Worm (Caenorhabditis elegans) whole organism, L3 larva: ENCODE measurements around the gene F40H3.3.

ENCODE experiments used
- ama-1 ChIP-seq: fragments of 150-350 bp; optimal IDR thresholded peaks from 2 replicates; lab custom pipeline; 2018
- ceh-9 ChIP-seq: sonication (generic microtip); optimal IDR thresholded peaks from 2 replicates; lab custom pipeline; 2018; ENCODE audit warnings: missing biosample characterization, missing genetic modification characterization
- elt-1 ChIP-seq: fragments of 150-350 bp; optimal IDR thresholded peaks from 2 replicates; lab custom pipeline; 2014; ENCODE audit warnings: missing biosample characterization, missing genetic modification characterization
- nfya-1 ChIP-seq: sonication (generic microtip); optimal IDR thresholded peaks from 2 replicates; lab custom pipeline; 2017; ENCODE audit warnings: missing genetic modification characterization, mild to moderate bottlenecking, missing compliant biosample characterization, antibody characterized with exemption, moderate library complexity; ENCODE audit not compliant: insufficient read depth
- nhr-12 ChIP-seq: fragments of 150-350 bp; optimal IDR thresholded peaks from 2 replicates; lab custom pipeline; 2014; ENCODE audit warnings: missing biosample characterization, missing genetic modification characterization
- sea-2 ChIP-seq: fragments of 150-350 bp; sonication (generic microtip); optimal IDR thresholded peaks from 4 replicates; lab custom pipeline; 2014; ENCODE audit warnings: missing biosample characterization, missing genetic modification reagents, missing genetic modification characterization
- tbx-2 ChIP-seq: sonication (generic microtip); optimal IDR thresholded peaks from 2 replicates; lab custom pipeline; 2016; ENCODE audit warnings: mild to moderate bottlenecking, missing genetic modification characterization, missing compliant biosample characterization
- unc-62 ChIP-seq: fragments of 150-350 bp; sonication (generic microtip); optimal IDR thresholded peaks from 4 replicates; lab custom pipeline; 2014; ENCODE audit warnings: missing biosample characterization, missing genetic modification reagents, missing genetic modification characterization
- ztf-11 ChIP-seq: fragments of 150-350 bp; optimal IDR thresholded peaks from 2 replicates; lab custom pipeline; 2014; ENCODE audit warnings: missing biosample characterization, missing genetic modification characterization

DNA sequence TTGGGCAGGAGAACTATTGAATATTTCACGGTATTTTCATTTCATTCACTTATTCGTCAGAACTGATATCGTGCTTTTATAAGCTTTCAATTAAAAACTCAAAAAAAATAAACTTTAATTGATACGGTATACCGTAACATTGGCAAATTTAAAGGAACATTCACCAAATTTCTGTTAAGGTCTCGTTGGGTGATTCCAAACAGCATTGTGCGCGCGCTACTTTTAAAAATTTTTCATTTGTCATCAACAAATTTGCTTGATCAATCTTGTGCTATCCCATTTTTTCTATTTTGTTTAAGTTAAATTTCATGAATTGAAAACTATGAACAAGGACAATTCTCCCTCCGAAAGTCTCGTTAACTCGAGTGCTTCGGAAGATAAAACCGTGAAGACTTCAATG is 27.2 kb downstream of the F40H3.3 start, which contains the start of gene szy-4:
- no peak for TF ChIP-seq nfya-1 (tag; lab: Kevin White, UChicago)
- TF ChIP-seq ztf-11 (tag; lab: Kevin White, UChicago) = no peak
- TF ChIP-seq elt-1 (tag; lab: Kevin White, UChicago) = no peak
- TF ChIP-seq ceh-9 = no peak
- TF ChIP-seq ama-1 (lab: Kevin White, UChicago) = no peak
- no peak for TF ChIP-seq sea-2 (GFP tag; lab: Kevin White, UChicago)
- no peak for TF ChIP-seq tbx-2 (tag; lab: Kevin White, UChicago)
- no peak for TF ChIP-seq nhr-12
- TF ChIP-seq unc-62 (GFP tag; lab: Kevin White, UChicago) = no peak
